Worm (Caenorhabditis elegans) whole organism, L4 larva: ENCODE results near the gene srlf-22.

ENCODE experiments used
- D1046.2 ChIP-seq: fragments of 200-800 bp; sonication (Bioruptor generic); IDR thresholded peaks from 2 replicates; pipeline ENCODE4 v1.3.6; 2022; ENCODE audit warnings: missing genetic modification characterization, missing compliant biosample characterization
- T26A8.4 ChIP-seq: fragments of 200-800 bp; sonication (Bioruptor generic); IDR thresholded peaks from 2 replicates; pipeline ENCODE4 v1.3.6; 2022; ENCODE audit warnings: missing genetic modification characterization, missing compliant biosample characterization
- Y105C5A.15 ChIP-seq: fragments of 200-800 bp; sonication (Bioruptor generic); IDR thresholded peaks from 2 replicates; pipeline ENCODE4 v1.3.6; 2022; ENCODE audit warnings: missing genetic modification characterization, missing compliant biosample characterization
- ama-1 ChIP-seq: fragments of 150-350 bp; optimal IDR thresholded peaks from 2 replicates; lab custom pipeline; 2014; ENCODE audit warnings: inconsistent platforms, mixed read lengths
- hif-1 ChIP-seq, 2 experiments: sonication (generic microtip); optimal IDR thresholded peaks; 2 replicates each; lab custom pipeline; 2016 to 2017; ENCODE audit warnings: missing compliant biosample characterization in 2 of 2, missing genetic modification characterization in 2 of 2, missing genetic modification reagents in 2 of 2, missing genotype in 2 of 2, mild to moderate bottlenecking in 1 of 2
- hlh-30 ChIP-seq: sonication (generic microtip); optimal IDR thresholded peaks from 2 replicates; lab custom pipeline; 2017; ENCODE audit warnings: antibody characterized with exemption, mild to moderate bottlenecking, missing genetic modification characterization, missing compliant biosample characterization; ENCODE audit not compliant: insufficient read depth
- lin-38 ChIP-seq: fragments of 200-800 bp; sonication (Bioruptor generic); IDR thresholded peaks from 2 replicates; pipeline ENCODE4 v1.3.6; 2022; ENCODE audit warnings: missing genetic modification reagents, missing genetic modification characterization, missing compliant biosample characterization
- nhr-10 ChIP-seq: fragments of 150-350 bp; optimal IDR thresholded peaks from 2 replicates; lab custom pipeline; 2014; ENCODE audit warnings: missing biosample characterization, missing genetic modification characterization
- nhr-237 ChIP-seq: sonication (generic microtip); optimal IDR thresholded peaks from 2 replicates; lab custom pipeline; 2017; ENCODE audit warnings: missing biosample characterization, missing genetic modification characterization
- nhr-25 ChIP-seq: sonication (generic microtip); optimal IDR thresholded peaks from 2 replicates; lab custom pipeline; 2017; ENCODE audit warnings: missing genetic modification characterization, mild to moderate bottlenecking, missing compliant biosample characterization, antibody characterized with exemption, moderate library complexity, borderline replicate concordance; ENCODE audit not compliant: insufficient read depth
- nhr-77 ChIP-seq: fragments of 150-350 bp; optimal IDR thresholded peaks from 2 replicates; lab custom pipeline; 2014; ENCODE audit warnings: missing biosample characterization, missing genetic modification characterization
- pha-4 ChIP-seq, 2 experiments: fragments of 150-350 bp in 1 of 2; fragments of 200-800 bp in 1 of 2; sonication (Bioruptor generic) in 1 of 2; IDR thresholded peaks in 1 of 2; optimal IDR thresholded peaks in 1 of 2; 2 replicates each; pipeline versions ENCODE4 v1.3.6 to Lab custom; 2014 to 2022; ENCODE audit warnings: missing genetic modification characterization in 2 of 2, missing genetic modification reagents in 2 of 2, missing biosample characterization in 1 of 2, missing compliant biosample characterization in 1 of 2
- pqm-1 ChIP-seq: sonication (generic microtip); optimal IDR thresholded peaks from 2 replicates; lab custom pipeline; 2017; ENCODE audit warnings: missing biosample characterization, missing genetic modification characterization
- ztf-11 ChIP-seq: fragments of 150-350 bp; optimal IDR thresholded peaks from 2 replicates; lab custom pipeline; 2014; ENCODE audit warnings: missing biosample characterization, missing genetic modification characterization

ce11 chrV:866729-867128 lies 24.2 kb upstream of the srlf-22 start, which contains the start of gene T02B11.3:
- TF ChIP-seq hif-1 (tag; optimal IDR thresholded peaks at IDR 0.05; lab: Kevin White, UChicago), result no peak
- no peak for TF ChIP-seq nhr-10 (tag; lab: Kevin White, UChicago)
- no peak for TF ChIP-seq nhr-237 (tag; lab: Kevin White, UChicago)
- TF ChIP-seq nhr-77 (tag; lab: Kevin White, UChicago), result no peak
- no peak for TF ChIP-seq hlh-30
- TF ChIP-seq pha-4 (GFP tag; IDR thresholded peaks at IDR 0.05; lab: Robert Waterston, UW), result no peak
- no peak for TF ChIP-seq pha-4 (tag; optimal IDR thresholded peaks at IDR 0.05; lab: Kevin White, UChicago)
- no peak for TF ChIP-seq ama-1
- TF ChIP-seq Y105C5A.15, result no peak
- no peak for TF ChIP-seq T26A8.4 (GFP tag; lab: Robert Waterston, UW)
- no peak for TF ChIP-seq ztf-11 (tag; lab: Kevin White, UChicago)
- TF ChIP-seq pqm-1 (tag; lab: Kevin White, UChicago), result no peak
- no peak for TF ChIP-seq nhr-25 (tag; lab: Kevin White, UChicago)
- no peak for TF ChIP-seq D1046.2 (GFP tag; lab: Robert Waterston, UW)
- no peak for TF ChIP-seq lin-38 (GFP tag; lab: Robert Waterston, UW)
